Worm (Caenorhabditis elegans) whole organism, early embryonic: Measurements from ENCODE around the gene col-85.

Experiments used
- F13C5.2 ChIP-seq: sonication (generic microtip); optimal IDR thresholded peaks from 2 replicates; lab custom pipeline; 2017; ENCODE audit warnings: mild to moderate bottlenecking, missing genetic modification characterization, inconsistent platforms, missing compliant biosample characterization
- hmbx-1 ChIP-seq: sonication (generic microtip); optimal IDR thresholded peaks from 2 replicates; lab custom pipeline; 2016; ENCODE audit warnings: mild to moderate bottlenecking, missing genetic modification characterization, missing compliant biosample characterization

DNA sequence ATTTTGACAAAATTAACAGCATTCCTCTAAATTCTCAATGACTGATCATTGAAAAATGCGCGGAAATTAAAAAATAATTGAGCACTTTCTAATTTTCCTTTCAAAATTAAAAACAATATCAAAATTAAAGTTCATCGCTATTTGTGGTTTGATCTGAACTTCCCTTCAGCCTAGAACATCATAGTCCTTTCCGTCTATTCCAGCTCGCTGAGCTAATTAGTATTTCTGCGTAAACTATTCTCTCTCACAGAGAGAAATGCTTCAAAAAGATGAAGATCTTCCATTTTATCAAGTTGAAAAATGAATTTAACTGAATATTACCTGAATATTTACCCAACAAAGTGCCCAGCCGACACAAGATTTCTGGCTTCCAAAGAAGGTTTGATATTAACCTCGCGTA is 12.1 kb upstream of the col-85 start, which contains the start of gene srh-68:
- TF ChIP-seq F13C5.2 (tag; lab: Kevin White, UChicago) (no peak), hmbx-1 (tag; lab: Kevin White, UChicago) (no peak)
